Fruit fly (Drosophila melanogaster) whole organism, embryonic: ENCODE data around the gene Mco1.

Source experiments
- Aef1 ChIP-seq: fragments of 200-800 bp; sonication (Bioruptor generic); IDR thresholded peaks from 3 replicates; pipeline ENCODE4 v1.3.6; 2022; ENCODE audit warnings: missing biosample characterization, missing genetic modification characterization
- BtbVII ChIP-seq: fragments of 200-800 bp; sonication (Bioruptor generic); optimal IDR thresholded peaks from 3 replicates; lab custom pipeline; 2017; ENCODE audit warnings: missing biosample characterization, mild to moderate bottlenecking, missing genetic modification characterization
- Bteb2 ChIP-seq: fragments of 200-800 bp; sonication (Bioruptor generic); optimal IDR thresholded peaks from 2 replicates; lab custom pipeline; 2016; ENCODE audit warnings: missing biosample characterization, missing genetic modification characterization
- CG11085 ChIP-seq: fragments of 200-800 bp; sonication (Bioruptor generic); IDR thresholded peaks from 2 replicates; pipeline ENCODE4 v1.3.6; 2022; ENCODE audit warnings: missing biosample characterization, missing genetic modification characterization
- CG11560 ChIP-seq: fragments of 200-800 bp; sonication (Bioruptor generic); IDR thresholded peaks from 3 replicates; pipeline ENCODE4 v1.3.6; 2022; ENCODE audit warnings: missing biosample characterization, missing genetic modification characterization
- CG1602 ChIP-seq: fragments of 200-800 bp; sonication (Bioruptor generic); optimal IDR thresholded peaks from 3 replicates; lab custom pipeline; 2016; ENCODE audit warnings: missing biosample characterization, missing genetic modification characterization
- CG1603 ChIP-seq: fragments of 200-800 bp; sonication (Bioruptor generic); optimal IDR thresholded peaks from 2 replicates; lab custom pipeline; 2019; ENCODE audit warnings: missing biosample characterization, mild to moderate bottlenecking, missing genetic modification characterization, moderate library complexity
- CG17328 ChIP-seq: fragments of 200-800 bp; sonication (Bioruptor generic); IDR thresholded peaks from 2 replicates; pipeline ENCODE4 v1.3.6; 2022; ENCODE audit warnings: missing biosample characterization, missing genetic modification characterization
- CG17359 ChIP-seq: fragments of 200-800 bp; sonication (Bioruptor generic); optimal IDR thresholded peaks from 3 replicates; lab custom pipeline; 2018; ENCODE audit warnings: missing biosample characterization, mild to moderate bottlenecking, missing genetic modification characterization, moderate library complexity
- CG17385 ChIP-seq: fragments of 200-800 bp; sonication (Bioruptor generic); optimal IDR thresholded peaks from 3 replicates; lab custom pipeline; 2018; ENCODE audit warnings: missing biosample characterization, mild to moderate bottlenecking, missing genetic modification characterization
- CG18011 ChIP-seq: fragments of 200-800 bp; sonication (Bioruptor generic); optimal IDR thresholded peaks from 2 replicates; lab custom pipeline; 2017; ENCODE audit warnings: missing biosample characterization, missing genetic modification characterization, mild to moderate bottlenecking, moderate library complexity, missing genotype
- CG18599 ChIP-seq: fragments of 200-800 bp; sonication (Bioruptor generic); optimal IDR thresholded peaks from 3 replicates; lab custom pipeline; 2017; ENCODE audit warnings: missing biosample characterization, missing genetic modification characterization, mild to moderate bottlenecking, moderate library complexity, missing genetic modification reagents
- CG2875 ChIP-seq: fragments of 200-800 bp; sonication (Bioruptor generic); optimal IDR thresholded peaks from 2 replicates; lab custom pipeline; 2017; ENCODE audit warnings: missing biosample characterization, mild to moderate bottlenecking, missing genetic modification characterization, missing genetic modification reagents
- CG30403 ChIP-seq: fragments of 200-800 bp; sonication (Bioruptor generic); optimal IDR thresholded peaks from 3 replicates; lab custom pipeline; 2016; ENCODE audit warnings: missing biosample characterization, missing genetic modification characterization
- CG32532 ChIP-seq: fragments of 200-800 bp; sonication (Bioruptor generic); IDR thresholded peaks from 2 replicates; pipeline ENCODE4 v1.3.6; 2022; ENCODE audit warnings: missing biosample characterization, missing genetic modification characterization
- CG3281 ChIP-seq: fragments of 200-800 bp; sonication (Bioruptor generic); optimal IDR thresholded peaks from 3 replicates; lab custom pipeline; 2017; ENCODE audit warnings: missing biosample characterization, mild to moderate bottlenecking, missing genetic modification characterization
- CG3995 ChIP-seq: fragments of 200-800 bp; sonication (Bioruptor generic); optimal IDR thresholded peaks from 3 replicates; lab custom pipeline; 2016; ENCODE audit warnings: missing biosample characterization, missing genetic modification characterization
- CG4328 ChIP-seq: fragments of 200-800 bp; sonication (Bioruptor generic); optimal IDR thresholded peaks from 3 replicates; lab custom pipeline; 2017; ENCODE audit warnings: missing biosample characterization, missing genetic modification reagents, missing genetic modification characterization
- CG8290 ChIP-seq, 3 experiments: fragments of 200-800 bp; sonication (Bioruptor generic); optimal IDR thresholded peaks; 2 replicates each; lab custom pipeline; 2016 to 2019; ENCODE audit warnings: missing biosample characterization in 3 of 3, missing genetic modification characterization in 3 of 3, mild to moderate bottlenecking in 2 of 3, moderate library complexity in 1 of 3
- CG8359 ChIP-seq: fragments of 200-800 bp; sonication (Bioruptor generic); optimal IDR thresholded peaks from 2 replicates; lab custom pipeline; 2017; ENCODE audit warnings: missing biosample characterization, mild to moderate bottlenecking, missing genetic modification characterization, borderline replicate concordance
- CG8478 ChIP-seq: fragments of >200 bp; optimal IDR thresholded peaks from 2 replicates; lab custom pipeline; 2018
- CG8944 ChIP-seq: fragments of 200-800 bp; sonication (Bioruptor generic); optimal IDR thresholded peaks from 3 replicates; lab custom pipeline; 2016; ENCODE audit warnings: missing biosample characterization, missing genetic modification characterization
- Camta ChIP-seq: fragments of 200-800 bp; sonication (Bioruptor generic); optimal IDR thresholded peaks from 2 replicates; lab custom pipeline; 2016; ENCODE audit warnings: missing biosample characterization, missing genetic modification characterization
- Drgx ChIP-seq: fragments of 200-800 bp; sonication (Bioruptor generic); IDR thresholded peaks from 2 replicates; pipeline ENCODE4 v1.3.6; 2022; ENCODE audit warnings: missing biosample characterization, missing genetic modification characterization
- Fer1 ChIP-seq: fragments of 200-800 bp; sonication (Bioruptor generic); optimal IDR thresholded peaks from 2 replicates; lab custom pipeline; 2017; ENCODE audit warnings: missing biosample characterization, mild to moderate bottlenecking, missing genetic modification characterization
- Gsc ChIP-seq: fragments of 200-800 bp; sonication (Bioruptor generic); IDR thresholded peaks from 2 replicates; pipeline ENCODE4 v1.3.6; 2022; ENCODE audit warnings: missing biosample characterization, missing genetic modification characterization
- H2.0 ChIP-seq: fragments of 200-800 bp; sonication (Bioruptor generic); IDR thresholded peaks from 2 replicates; pipeline ENCODE4 v1.3.6; 2022; ENCODE audit warnings: missing biosample characterization, missing genetic modification characterization
- Jarid2 ChIP-seq: fragments of 200-800 bp; sonication (Bioruptor generic); optimal IDR thresholded peaks from 3 replicates; lab custom pipeline; 2017; ENCODE audit warnings: mild to moderate bottlenecking, missing biosample characterization, missing genetic modification reagents, missing genetic modification characterization
- Opbp ChIP-seq: fragments of 200-800 bp; sonication (Bioruptor generic); IDR thresholded peaks from 3 replicates; pipeline ENCODE4 v1.3.6; 2022; ENCODE audit warnings: missing biosample characterization, missing genetic modification characterization; ENCODE audit not compliant: partially characterized antibody
- Pdp1 ChIP-seq, 2 experiments: fragments of 200-800 bp; sonication (Bioruptor generic); optimal IDR thresholded peaks; 3 replicates each; lab custom pipeline; 2016; ENCODE audit warnings: missing biosample characterization in 2 of 2, missing genetic modification characterization in 2 of 2, mild to moderate bottlenecking in 1 of 2, moderate library complexity in 1 of 2
- Rx ChIP-seq: fragments of 200-800 bp; sonication (Bioruptor generic); IDR thresholded peaks from 2 replicates; pipeline ENCODE4 v1.3.6; 2022; ENCODE audit warnings: missing biosample characterization, missing genetic modification characterization
- Taf1 ChIP-seq: fragments of 200-800 bp; sonication (Bioruptor generic); IDR thresholded peaks from 2 replicates; pipeline ENCODE4 v1.3.6; 2022; ENCODE audit warnings: missing biosample characterization, missing genetic modification characterization
- Tbp ChIP-seq: fragments of >200 bp; optimal IDR thresholded peaks from 2 replicates; lab custom pipeline; 2018; ENCODE audit warnings: missing biosample characterization, missing genetic modification characterization
- Trl ChIP-seq, 3 experiments: fragments of >200 bp in 2 of 3; fragments of 200-800 bp in 1 of 3; sonication (Bioruptor generic) in 1 of 3; optimal IDR thresholded peaks; 2 replicates in 1 of 3; 3 replicates in 2 of 3; lab custom pipeline; 2016 to 2017; ENCODE audit warnings: missing biosample characterization in 1 of 3, missing genetic modification characterization in 1 of 3
- ara ChIP-seq: fragments of 200-800 bp; sonication (Bioruptor generic); IDR thresholded peaks from 2 replicates; pipeline ENCODE4 v1.3.6; 2022; ENCODE audit warnings: missing biosample characterization, missing genetic modification characterization
- cwo ChIP-seq: fragments of 200-800 bp; sonication (Bioruptor generic); optimal IDR thresholded peaks from 3 replicates; lab custom pipeline; 2017; ENCODE audit warnings: missing biosample characterization, missing genetic modification characterization, mild to moderate bottlenecking, moderate library complexity, missing genetic modification reagents
- dimm ChIP-seq: fragments of 200-800 bp; sonication (Bioruptor generic); IDR thresholded peaks from 2 replicates; pipeline ENCODE4 v1.3.6; 2022; ENCODE audit warnings: missing biosample characterization, missing genetic modification characterization
- dysf ChIP-seq: fragments of 200-800 bp; sonication (Bioruptor generic); IDR thresholded peaks from 3 replicates; pipeline ENCODE4 v1.3.6; 2022; ENCODE audit warnings: missing biosample characterization, missing genetic modification characterization
- en ChIP-seq: fragments of 200-800 bp; sonication (Bioruptor generic); optimal IDR thresholded peaks from 2 replicates; lab custom pipeline; 2016; ENCODE audit warnings: missing biosample characterization, missing genetic modification characterization
- grn ChIP-seq: fragments of 200-800 bp; sonication (Bioruptor generic); optimal IDR thresholded peaks from 3 replicates; lab custom pipeline; 2017; ENCODE audit warnings: missing biosample characterization, missing genetic modification characterization
- gt ChIP-seq: fragments of 200-800 bp; sonication (Bioruptor generic); IDR thresholded peaks from 2 replicates; pipeline ENCODE4 v1.3.6; 2022; ENCODE audit warnings: missing biosample characterization, missing genetic modification characterization
- jumu ChIP-seq: fragments of 200-800 bp; sonication (Bioruptor generic); optimal IDR thresholded peaks from 3 replicates; lab custom pipeline; 2016; ENCODE audit warnings: missing biosample characterization, missing genetic modification characterization
- maf-S ChIP-seq: fragments of 200-800 bp; sonication (Bioruptor generic); optimal IDR thresholded peaks from 2 replicates; lab custom pipeline; 2016; ENCODE audit warnings: missing biosample characterization, missing genetic modification characterization
- prd ChIP-seq, 3 experiments: fragments of >200 bp in 2 of 3; fragments of 200-800 bp in 1 of 3; sonication (Bioruptor generic) in 1 of 3; optimal IDR thresholded peaks in 2 of 3; IDR thresholded peaks in 1 of 3; 2 replicates in 2 of 3; 3 replicates in 1 of 3; pipeline versions ENCODE4 v1.3.6 to Lab custom; 2017 to 2022; ENCODE audit warnings: missing biosample characterization in 1 of 3, missing genetic modification characterization in 1 of 3
- row ChIP-seq: fragments of 200-800 bp; sonication (Bioruptor generic); IDR thresholded peaks from 3 replicates; pipeline ENCODE4 v1.3.6; 2022; ENCODE audit warnings: missing biosample characterization, missing genetic modification characterization
- scrt ChIP-seq: fragments of 200-800 bp; sonication (Bioruptor generic); optimal IDR thresholded peaks from 2 replicates; lab custom pipeline; 2018; ENCODE audit warnings: missing biosample characterization, mild to moderate bottlenecking, missing genetic modification characterization, moderate library complexity
- tna ChIP-seq: fragments of 200-800 bp; sonication (Bioruptor generic); IDR thresholded peaks from 2 replicates; pipeline ENCODE4 v1.3.6; 2022; ENCODE audit warnings: missing biosample characterization, missing genetic modification characterization; ENCODE audit not compliant: partially characterized antibody

Gene Mco1

dm6 chr2L:9396396-9396795 is 20.0 kb upstream of the Mco1 start:
- no peak for TF ChIP-seq Fer1 (GFP tag; lab: Kevin White, UChicago)
- no peak for TF ChIP-seq H2.0 (GFP tag; lab: Robert Waterston, UW)
- TF ChIP-seq CG17328 (GFP tag; lab: Robert Waterston, UW), result no peak
- peak; percentile 99 for TF ChIP-seq CG8359 (GFP tag; lab: Kevin White, UChicago)

dm6 chr2L:9397888-9398287 is 18.5 kb upstream of the Mco1 start, which contains the start of gene CG4438:
TSS of gene CG4438 (minus strand) at chr2L:9397988.
- TF ChIP-seq CG8290 (GFP tag; optimal IDR thresholded peaks at IDR 0.05; lab: Kevin White, UChicago) (no peak), CG8290 (tag; optimal IDR thresholded peaks at IDR 0.05; lab: Kevin White, UChicago) (no peak), CG4328 (no peak), CG1602 (GFP tag; lab: Kevin White, UChicago) (no peak), prd (optimal IDR thresholded peaks at IDR 0.05; lab: Kevin White, UChicago) (no peak), prd (GFP tag; IDR thresholded peaks at IDR 0.05; lab: Robert Waterston, UW) (no peak)

- TF ChIP-seq tna (GFP tag; lab: Robert Waterston, UW) (no peak), CG8944 (GFP tag; lab: Kevin White, UChicago) (no peak), Trl (optimal IDR thresholded peaks at IDR 0.05; lab: Kevin White, UChicago) (no peak), Trl (GFP tag; optimal IDR thresholded peaks at IDR 0.05; lab: Kevin White, UChicago) (no peak), CG18011 (GFP tag; lab: Kevin White, UChicago) (no peak), CG30403 (GFP tag; lab: Kevin White, UChicago) (peak; percentile 15), CG3995 (GFP tag; lab: Kevin White, UChicago) (no peak), Tbp (no peak), Opbp (GFP tag; lab: Robert Waterston, UW) (no peak), Jarid2 (GFP tag; lab: Kevin White, UChicago) (no peak), CG17359 (tag; lab: Kevin White, UChicago) (no peak), Bteb2 (GFP tag; lab: Kevin White, UChicago) (no peak), CG8478 (no peak), en (GFP tag; lab: Kevin White, UChicago) (no peak), jumu (no peak), scrt (GFP tag; lab: Kevin White, UChicago) (peak; percentile 33), ara (no peak), CG32532 (GFP tag; lab: Robert Waterston, UW) (no peak), Rx (GFP tag; lab: Robert Waterston, UW) (no peak), Gsc (GFP tag; lab: Robert Waterston, UW) (no peak), row (GFP tag; lab: Robert Waterston, UW) (peak; percentile 65), cwo (peak; percentile 22), dysf (GFP tag; lab: Robert Waterston, UW) (peak; percentile 29; the same call in 1 of the 3 replicates), Aef1 (GFP tag; lab: Robert Waterston, UW) (no peak), CG11085 (GFP tag; lab: Robert Waterston, UW) (no peak), BtbVII (no peak), Camta (GFP tag; lab: Kevin White, UChicago) (no peak), grn (GFP tag; lab: Kevin White, UChicago) (no peak), CG17385 (GFP tag; lab: Kevin White, UChicago) (peak; percentile 14), Taf1 (GFP tag; lab: Robert Waterston, UW) (no peak), Drgx (GFP tag; lab: Robert Waterston, UW) (no peak), dimm (GFP tag; lab: Robert Waterston, UW) (no peak), CG1603 (no peak), CG3281 (GFP tag; lab: Kevin White, UChicago) (peak; percentile 28), CG11560 (tag; lab: Robert Waterston, UW) (no peak), gt (GFP tag; lab: Robert Waterston, UW) (no peak), CG8290 (GFP tag; optimal IDR thresholded peaks at IDR 0.05; lab: Kevin White, UChicago) (no peak), CG8290 (tag; optimal IDR thresholded peaks at IDR 0.05; lab: Kevin White, UChicago) (no peak), CG18599 (GFP tag; lab: Kevin White, UChicago) (peak; percentile 70), CG2875 (GFP tag; lab: Kevin White, UChicago) (no peak), Pdp1 (GFP tag; optimal IDR thresholded peaks at IDR 0.05; lab: Kevin White, UChicago) (no peak), maf-S (GFP tag; lab: Kevin White, UChicago) (no peak)
These were observed 16.2 kb upstream of the Mco1 start for dm6 chr2L:9400153-9400552.
